Worm (Caenorhabditis elegans): ENCODE results near the gene clc-5.

The clc-5 gene

ce11 chrX:7452606-7453005 is 19.2 kb downstream of the clc-5 start:
- TF ChIP-seq ztf-16 (tag; optimal IDR thresholded peaks at IDR 0.05) (no peak), ceh-6 (GFP tag; optimal IDR thresholded peaks at IDR 0.05) (no peak), hlh-6 (tag; optimal IDR thresholded peaks at IDR 0.05) (no peak), odd-2 (tag; optimal IDR thresholded peaks at IDR 0.05) (no peak), nhr-11 (tag; optimal IDR thresholded peaks at IDR 0.05) (no peak), ceh-14 (tag; optimal IDR thresholded peaks at IDR 0.05) (no peak), elt-4 (tag; optimal IDR thresholded peaks at IDR 0.05) (no peak), lin-11 (tag; optimal IDR thresholded peaks at IDR 0.05) (no peak), pax-1 (tag; optimal IDR thresholded peaks at IDR 0.05) (no peak), ceh-18 (tag; optimal IDR thresholded peaks at IDR 0.05) (no peak), pag-3 (tag; optimal IDR thresholded peaks at IDR 0.05; ENCODE audit: borderline replicate concordance) (no peak), K02D7.2 (tag; optimal IDR thresholded peaks at IDR 0.05) (no peak), unc-55 (GFP tag; optimal IDR thresholded peaks at IDR 0.05) (no peak), F13H6.1 (tag; optimal IDR thresholded peaks at IDR 0.05) (no peak), unc-3 (GFP tag; conservative IDR thresholded peaks at IDR 0.05) (no peak), unc-3 (tag; optimal IDR thresholded peaks at IDR 0.05) (no peak), pqm-1 (tag; optimal IDR thresholded peaks at IDR 0.05) (no peak), mec-3 (tag; optimal IDR thresholded peaks at IDR 0.05; ENCODE audit: borderline replicate concordance) (no peak), sox-4 (tag; optimal IDR thresholded peaks at IDR 0.05) (no peak)

- TF ChIP-seq T23F11.4 (GFP tag; optimal IDR thresholded peaks at IDR 0.05) (peak; percentile 0), sox-2 (GFP tag; IDR thresholded peaks at IDR 0.05) (peak; percentile 30; the same call in 1 of the 2 replicates), elt-4 (tag; optimal IDR thresholded peaks at IDR 0.05) (no peak), ceh-31 (tag; optimal IDR thresholded peaks at IDR 0.05) (peak; percentile 47), ref-2 (tag; optimal IDR thresholded peaks at IDR 0.05) (peak; percentile 87)
Measured at ce11 chrX:7455960-7456359, 22.6 kb downstream of the clc-5 start.

- no peak for TF ChIP-seq tbx-7 (tag; optimal IDR thresholded peaks at IDR 0.05)
- no peak for TF ChIP-seq dmd-4 (tag; optimal IDR thresholded peaks at IDR 0.05; ENCODE audit: borderline replicate concordance)
- peak; percentile 3 for TF ChIP-seq C38D4.7 (GFP tag; optimal IDR thresholded peaks at IDR 0.05)
- TF ChIP-seq ceh-31 (tag; optimal IDR thresholded peaks at IDR 0.05) = peak; percentile 41
- no peak for TF ChIP-seq dve-1 (tag; optimal IDR thresholded peaks at IDR 0.05)
- TF ChIP-seq ref-2 (tag; optimal IDR thresholded peaks at IDR 0.05) = peak; percentile 48
Measured at ce11 chrX:7457154-7457674, 23.8 kb downstream of the clc-5 start.

ce11 chrX:7460516-7460915 is 27.1 kb downstream of the clc-5 start:
- peak; percentile 19 for TF ChIP-seq hlh-6 (tag; optimal IDR thresholded peaks at IDR 0.05)
- no peak for TF ChIP-seq madf-2 (tag; optimal IDR thresholded peaks at IDR 0.05)
- peak; percentile 47 for TF ChIP-seq ref-2 (tag; optimal IDR thresholded peaks at IDR 0.05)
- no peak for TF ChIP-seq Y22D7AL.16 (tag; optimal IDR thresholded peaks at IDR 0.05)
- no peak for TF ChIP-seq unc-55 (GFP tag; optimal IDR thresholded peaks at IDR 0.05)
- no peak for TF ChIP-seq unc-3 (GFP tag; conservative IDR thresholded peaks at IDR 0.05)
- TF ChIP-seq unc-3 (tag; optimal IDR thresholded peaks at IDR 0.05) = no peak
- TF ChIP-seq nfya-1 (tag; optimal IDR thresholded peaks at IDR 0.05) = peak; percentile 93
- TF ChIP-seq ceh-34 (tag; optimal IDR thresholded peaks at IDR 0.05) = peak; percentile 2
- TF ChIP-seq ceh-9 (tag; optimal IDR thresholded peaks at IDR 0.05) = no peak
- TF ChIP-seq fax-1 (tag; optimal IDR thresholded peaks at IDR 0.05) = no peak
- TF ChIP-seq ceh-31 (tag; optimal IDR thresholded peaks at IDR 0.05) = peak; percentile 67

- TF ChIP-seq ref-2 (tag; optimal IDR thresholded peaks at IDR 0.05) = peak; percentile 4
- no peak for TF ChIP-seq fkh-10 (GFP tag; optimal IDR thresholded peaks at IDR 0.05)
- peak; percentile 51 for TF ChIP-seq ceh-31 (tag; optimal IDR thresholded peaks at IDR 0.05)
- peak; percentile 69 for TF ChIP-seq sox-2 (GFP tag; IDR thresholded peaks at IDR 0.05)
Measured at ce11 chrX:7463637-7464036, 30.3 kb downstream of the clc-5 start, which contains the start of gene sox-2. TSS of gene sox-2 (minus strand) at chrX:7463736.
